Worm (Caenorhabditis elegans) whole organism, midembryonic: ENCODE results near the gene K06A4.6.

Source experiments
- T22C8.4 ChIP-seq: fragments of 200-800 bp; sonication (Bioruptor generic); IDR thresholded peaks from 2 replicates; pipeline ENCODE4 v1.3.6; 2022; ENCODE audit warnings: missing genetic modification characterization, missing compliant biosample characterization
- med-1 ChIP-seq: sonication (generic microtip); optimal IDR thresholded peaks from 2 replicates; lab custom pipeline; 2017; ENCODE audit warnings: missing genetic modification characterization, mild to moderate bottlenecking, missing compliant biosample characterization, antibody characterized with exemption, missing genetic modification reagents; ENCODE audit not compliant: insufficient read depth
- ztf-29 ChIP-seq: fragments of 200-800 bp; sonication (Bioruptor generic); IDR thresholded peaks from 2 replicates; pipeline ENCODE4 v1.3.6; 2022; ENCODE audit warnings: missing genetic modification reagents, missing genetic modification characterization, missing compliant biosample characterization

DNA sequence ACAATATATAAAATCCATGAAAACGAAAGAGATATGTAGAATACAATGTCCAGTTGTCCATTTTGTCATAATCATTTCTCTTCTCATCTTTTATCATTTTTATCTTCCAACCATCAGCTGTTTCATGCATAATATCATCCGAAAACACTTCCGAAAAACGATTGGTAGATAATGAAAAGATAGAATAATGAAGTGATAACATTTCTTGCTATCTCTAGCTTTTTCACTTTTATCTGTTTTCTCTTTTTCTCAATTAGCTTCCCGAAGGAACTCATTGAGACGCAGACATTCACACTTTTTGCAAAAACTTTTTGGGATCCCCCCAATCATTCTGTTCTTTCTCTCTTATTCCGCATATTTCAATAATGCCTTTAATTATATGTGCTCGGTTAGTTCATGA, 26.5 kb downstream of the K06A4.6 start:
- TF ChIP-seq ztf-29: no peak
- no peak for TF ChIP-seq T22C8.4
- TF ChIP-seq med-1: no peak
